Fruit fly (Drosophila melanogaster): ENCODE measurements around the gene Qsox3.

dm6 chr3R:21893929-21894328, 17.7 kb upstream of the Qsox3 start:
- TF ChIP-seq acj6 (GFP tag; optimal IDR thresholded peaks at IDR 0.05): peak; percentile 70
- no peak for TF ChIP-seq vri (GFP tag; optimal IDR thresholded peaks at IDR 0.05)
- no peak for TF ChIP-seq CG6854 (GFP tag; optimal IDR thresholded peaks at IDR 0.05)
- peak; percentile 87 for TF ChIP-seq CG6276 (GFP tag; optimal IDR thresholded peaks at IDR 0.05)
- TF ChIP-seq CG3032 (tag; optimal IDR thresholded peaks at IDR 0.05): peak; percentile 83
- TF ChIP-seq CG8632 (GFP tag; optimal IDR thresholded peaks at IDR 0.05): peak; percentile 58
- TF ChIP-seq svp (GFP tag): peak; percentile 64
- TF ChIP-seq Hr4 (GFP tag; optimal IDR thresholded peaks at IDR 0.05): peak; percentile 90
- peak; percentile 81 for TF ChIP-seq dac (GFP tag; optimal IDR thresholded peaks at IDR 0.05)
- TF ChIP-seq fd85E (GFP tag; optimal IDR thresholded peaks at IDR 0.05): no peak
- TF ChIP-seq CG11902 (GFP tag; optimal IDR thresholded peaks at IDR 0.05): no peak
- peak; percentile 65 for TF ChIP-seq CG11294 (GFP tag; IDR thresholded peaks at IDR 0.05)
- TF ChIP-seq fd59A (GFP tag; optimal IDR thresholded peaks at IDR 0.05): peak; percentile 73
- TF ChIP-seq Gug (GFP tag; IDR thresholded peaks at IDR 0.05): peak; percentile 86

Measured in whole organism, prepupa.